Worm (Caenorhabditis elegans): ENCODE measurements around the gene C39H7.4.
A peak's percentile ranks its signal among the peaks of the same experiment; 100 is the strongest.

C39H7.4 gene

DNA sequence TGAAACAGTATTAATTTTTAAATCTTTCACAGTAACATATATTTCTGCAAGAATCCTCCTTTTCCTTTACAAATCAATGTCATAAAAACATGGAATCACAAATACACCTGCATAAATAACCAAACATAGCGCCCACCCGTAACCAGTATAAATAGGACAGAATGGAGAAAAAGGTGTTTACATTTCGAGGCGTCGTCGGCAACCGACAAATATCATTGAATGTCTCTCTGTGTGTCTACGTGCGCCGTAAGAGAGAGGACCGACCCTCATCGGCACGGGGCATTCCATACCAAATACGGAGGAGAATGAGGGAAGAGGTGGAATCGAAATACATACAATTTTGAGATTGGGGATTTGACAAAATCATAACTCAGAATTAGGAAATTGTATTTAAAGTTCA lies 49.3 kb downstream of the C39H7.4 start (continued):
- TF ChIP-seq C04F5.9 (tag; optimal IDR thresholded peaks at IDR 0.05) (no peak), mef-2 (tag; optimal IDR thresholded peaks at IDR 0.05) (no peak), blmp-1 (tag; optimal IDR thresholded peaks at IDR 0.05) (peak; percentile 45), nhr-90 (tag; optimal IDR thresholded peaks at IDR 0.05; ENCODE audit: poor library complexity) (no peak), sup-37 (GFP tag; optimal IDR thresholded peaks at IDR 0.05) (no peak), F16B12.6 (tag; optimal IDR thresholded peaks at IDR 0.05) (no peak), snpc-4 (tag; optimal IDR thresholded peaks at IDR 0.05) (peak; percentile 67)

- peak; percentile 69 for TF ChIP-seq nhr-85 (tag)
- TF ChIP-seq nhr-237 (tag; optimal IDR thresholded peaks at IDR 0.05), result no peak
- no peak for TF ChIP-seq alr-1 (tag; optimal IDR thresholded peaks at IDR 0.05; ENCODE audit: borderline replicate concordance)
- no peak for TF ChIP-seq fos-1 (tag; optimal IDR thresholded peaks at IDR 0.05)
- TF ChIP-seq aha-1 (tag; optimal IDR thresholded peaks at IDR 0.05), result no peak
- TF ChIP-seq unc-30 (tag; optimal IDR thresholded peaks at IDR 0.05), result no peak
- no peak for TF ChIP-seq snpc-4 (tag; optimal IDR thresholded peaks at IDR 0.05)
- no peak for TF ChIP-seq tbx-2 (tag; optimal IDR thresholded peaks at IDR 0.05)
- TF ChIP-seq hlh-17 (GFP tag; optimal IDR thresholded peaks at IDR 0.05; ENCODE audit: borderline replicate concordance), result no peak
- TF ChIP-seq unc-86 (tag; optimal IDR thresholded peaks at IDR 0.05), result no peak
- TF ChIP-seq Y116A8C.19 (tag; optimal IDR thresholded peaks at IDR 0.05; ENCODE audit: borderline replicate concordance), result no peak
- TF ChIP-seq jun-1 (tag; optimal IDR thresholded peaks at IDR 0.05), result no peak
- TF ChIP-seq vab-15 (tag; optimal IDR thresholded peaks at IDR 0.05), result no peak
- TF ChIP-seq blmp-1 (tag; optimal IDR thresholded peaks at IDR 0.05), result peak; percentile 76
- TF ChIP-seq hlh-4 (tag; optimal IDR thresholded peaks at IDR 0.05), result no peak
- no peak for TF ChIP-seq egl-13 (tag; optimal IDR thresholded peaks at IDR 0.05)
- TF ChIP-seq lin-14 (GFP tag; optimal IDR thresholded peaks at IDR 0.05), result peak; percentile 1
- no peak for TF ChIP-seq fkh-8 (tag; optimal IDR thresholded peaks at IDR 0.05)
- no peak for TF ChIP-seq ama-1 (optimal IDR thresholded peaks at IDR 0.05)
- no peak for TF ChIP-seq efl-1 (optimal IDR thresholded peaks at IDR 0.05)
- TF ChIP-seq efl-1 (GFP tag; optimal IDR thresholded peaks at IDR 0.05 in 1 of 2), result peak in 1 of 2 experiments; percentile 7
- TF ChIP-seq mep-1 (tag; optimal IDR thresholded peaks at IDR 0.05), result peak; percentile 33
- no peak for TF ChIP-seq ceh-88 (GFP tag; IDR thresholded peaks at IDR 0.05)
Observed at ce11 chrIV:5564293-5564692, 50.1 kb downstream of the C39H7.4 start.

ce11 chrIV:5563280-5563679 lies 51.1 kb downstream of the C39H7.4 start:
- TF ChIP-seq unc-62 (GFP tag; optimal IDR thresholded peaks at IDR 0.05) (no peak), blmp-1 (tag; optimal IDR thresholded peaks at IDR 0.05) (peak; percentile 68), ceh-82 (tag; optimal IDR thresholded peaks at IDR 0.05) (peak in 1 of 3 experiments; percentile 1), Y116A8C.19 (tag; optimal IDR thresholded peaks at IDR 0.05; ENCODE audit: borderline replicate concordance) (no peak), vab-15 (tag; optimal IDR thresholded peaks at IDR 0.05) (no peak), dsc-1 (tag; optimal IDR thresholded peaks at IDR 0.05) (no peak), snpc-4 (tag; optimal IDR thresholded peaks at IDR 0.05) (no peak), elt-3 (tag; optimal IDR thresholded peaks at IDR 0.05) (no peak), sox-4 (tag; optimal IDR thresholded peaks at IDR 0.05) (no peak), nhr-20 (tag; optimal IDR thresholded peaks at IDR 0.05) (peak; percentile 40), C16A3.4 (tag; optimal IDR thresholded peaks at IDR 0.05) (no peak), nhr-47 (tag; optimal IDR thresholded peaks at IDR 0.05) (peak; percentile 1), hpl-2 (GFP tag; optimal IDR thresholded peaks at IDR 0.05) (no peak), fkh-10 (GFP tag; optimal IDR thresholded peaks at IDR 0.05) (no peak), nhr-85 (tag) (peak; percentile 88), egl-27 (tag; optimal IDR thresholded peaks at IDR 0.05) (no peak), zag-1 (tag; optimal IDR thresholded peaks at IDR 0.05) (no peak), fos-1 (tag; optimal IDR thresholded peaks at IDR 0.05) (no peak), lin-13 (GFP tag; optimal IDR thresholded peaks at IDR 0.05) (peak; percentile 24), zip-4 (GFP tag; optimal IDR thresholded peaks at IDR 0.05) (no peak), lsy-2 (tag; optimal IDR thresholded peaks at IDR 0.05) (peak in 1 of 2 experiments; percentile 34), C34B4.2 (tag; optimal IDR thresholded peaks at IDR 0.05) (no peak), snu-23 (GFP tag; optimal IDR thresholded peaks at IDR 0.05) (peak; percentile 41), alr-1 (tag; optimal IDR thresholded peaks at IDR 0.05; ENCODE audit: borderline replicate concordance) (no peak), unc-98 (GFP tag; IDR thresholded peaks at IDR 0.05) (no peak), ama-1 (optimal IDR thresholded peaks at IDR 0.05) (no peak), nhr-19 (GFP tag; conservative IDR thresholded peaks at IDR 0.05) (no peak), isw-1 (GFP tag; IDR thresholded peaks at IDR 0.05) (no peak), F16B12.6 (tag; optimal IDR thresholded peaks at IDR 0.05) (no peak), rnt-1 (tag; optimal IDR thresholded peaks at IDR 0.05) (no peak), mdl-1 (tag; optimal IDR thresholded peaks at IDR 0.05) (no peak), nhr-12 (tag; optimal IDR thresholded peaks at IDR 0.05) (no peak)
